Worm (Caenorhabditis elegans): ENCODE results near the gene dao-6.

DNA sequence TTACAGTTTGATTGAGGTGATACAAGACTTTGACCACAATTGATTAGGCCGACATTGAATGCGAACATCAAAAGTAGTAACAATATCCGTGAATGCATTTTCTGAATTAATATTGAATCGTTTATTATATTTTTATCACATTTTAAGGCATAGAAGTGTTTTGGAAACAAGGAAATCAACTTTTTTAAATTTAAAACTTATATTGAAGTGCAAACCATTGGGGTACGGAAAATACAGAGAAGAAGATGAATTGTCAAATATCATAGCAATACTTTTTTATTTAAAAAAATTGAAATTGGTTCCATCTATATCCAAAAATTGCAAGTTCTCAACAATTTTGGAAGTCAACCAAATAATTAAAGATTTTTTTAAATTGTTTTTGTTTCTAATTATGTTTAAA is 7.2 kb upstream of the dao-6 start, which contains the start of gene T05G5.1:
- TF ChIP-seq aly-2 (tag; optimal IDR thresholded peaks at IDR 0.05): no peak
- TF ChIP-seq ztf-11 (tag; optimal IDR thresholded peaks at IDR 0.05): no peak
- TF ChIP-seq elt-3 (tag; optimal IDR thresholded peaks at IDR 0.05): no peak

All from whole organism, L2 larva.